Fruit fly (Drosophila melanogaster): Measurements from ENCODE around the gene CG12684.

The CG12684 gene

dm6 chrX:4614945-4615344 is 43.2 kb upstream of the CG12684 start (continued):
- no peak for TF ChIP-seq CG16863 (GFP tag; optimal IDR thresholded peaks at IDR 0.05)
- TF ChIP-seq row (GFP tag; IDR thresholded peaks at IDR 0.05), result peak; percentile 30; the same call in 2 of the 3 replicates
- no peak for TF ChIP-seq sob (GFP tag; IDR thresholded peaks at IDR 0.05)
- TF ChIP-seq amos (GFP tag; IDR thresholded peaks at IDR 0.05; ENCODE audit: partially characterized antibody), result no peak
- no peak for TF ChIP-seq CG9215 (GFP tag; IDR thresholded peaks at IDR 0.05)
- no peak for TF ChIP-seq scrt (GFP tag; optimal IDR thresholded peaks at IDR 0.05)
- TF ChIP-seq so (GFP tag; IDR thresholded peaks at IDR 0.05), result no peak
- no peak for TF ChIP-seq Mes4 (GFP tag; optimal IDR thresholded peaks at IDR 0.05)
- TF ChIP-seq fru (optimal IDR thresholded peaks at IDR 0.05), result no peak
- no peak for TF ChIP-seq tna (GFP tag; IDR thresholded peaks at IDR 0.05; ENCODE audit: partially characterized antibody)
- TF ChIP-seq az2 (GFP tag; optimal IDR thresholded peaks at IDR 0.05), result no peak
- no peak for TF ChIP-seq otp (GFP tag; IDR thresholded peaks at IDR 0.05)
- no peak for TF ChIP-seq CG8765 (GFP tag; IDR thresholded peaks at IDR 0.05)
- TF ChIP-seq Ptx1 (GFP tag; IDR thresholded peaks at IDR 0.05), result peak; percentile 38; the same call in 1 of the 2 replicates

- TF ChIP-seq wdn (GFP tag; IDR thresholded peaks at IDR 0.05) (no peak), Stat92E (GFP tag; optimal IDR thresholded peaks at IDR 0.05) (no peak), dpn (GFP tag; optimal IDR thresholded peaks at IDR 0.05) (no peak), ERR (GFP tag; optimal IDR thresholded peaks at IDR 0.05) (no peak), CG15696 (tag; optimal IDR thresholded peaks at IDR 0.05) (no peak), crp (GFP tag; optimal IDR thresholded peaks at IDR 0.05) (no peak), Ets65A (GFP tag) (no peak), Chrac-16 (GFP tag; optimal IDR thresholded peaks at IDR 0.05) (no peak), CG11085 (GFP tag; IDR thresholded peaks at IDR 0.05) (no peak), vfl (GFP tag; optimal IDR thresholded peaks at IDR 0.05) (no peak), CG30431 (GFP tag; optimal IDR thresholded peaks at IDR 0.05) (no peak), Doc2 (GFP tag; IDR thresholded peaks at IDR 0.05) (no peak), peb (GFP tag; IDR thresholded peaks at IDR 0.05) (peak; percentile 51), CG32767 (GFP tag; IDR thresholded peaks at IDR 0.05) (no peak), CG10462 (GFP tag; optimal IDR thresholded peaks at IDR 0.05) (no peak), klu (GFP tag; IDR thresholded peaks at IDR 0.05) (no peak), Bdp1 (GFP tag; optimal IDR thresholded peaks at IDR 0.05) (no peak), Optix (GFP tag; IDR thresholded peaks at IDR 0.05) (no peak), CG9797 (GFP tag; optimal IDR thresholded peaks at IDR 0.05) (no peak), CG18476 (GFP tag; optimal IDR thresholded peaks at IDR 0.05) (no peak), CG4707 (GFP tag; optimal IDR thresholded peaks at IDR 0.05) (no peak), schlank (tag; optimal IDR thresholded peaks at IDR 0.05) (no peak), kni (GFP tag; optimal IDR thresholded peaks at IDR 0.05) (no peak), CG14710 (tag; optimal IDR thresholded peaks at IDR 0.05) (no peak), Ada2b (GFP tag; IDR thresholded peaks at IDR 0.05) (peak; percentile 59), Elba2 (GFP tag; optimal IDR thresholded peaks at IDR 0.05) (no peak), lab (GFP tag; optimal IDR thresholded peaks at IDR 0.05) (peak; percentile 47), vvl (GFP tag; IDR thresholded peaks at IDR 0.05) (peak; percentile 25; the same call in 1 of the 2 replicates), Dp (GFP tag; optimal IDR thresholded peaks at IDR 0.05) (no peak), CG1647 (GFP tag; optimal IDR thresholded peaks at IDR 0.05) (no peak), usp (GFP tag; optimal IDR thresholded peaks at IDR 0.05) (no peak), Vsx1 (GFP tag; optimal IDR thresholded peaks at IDR 0.05) (no peak), CG2889 (GFP tag; IDR thresholded peaks at IDR 0.05) (no peak), Mrtf (GFP tag; IDR thresholded peaks at IDR 0.05) (no peak), pum (GFP tag; optimal IDR thresholded peaks at IDR 0.05) (no peak), Blimp-1 (GFP tag; optimal IDR thresholded peaks at IDR 0.05) (no peak), sens-2 (GFP tag; IDR thresholded peaks at IDR 0.05) (no peak), Pdp1 (GFP tag; optimal IDR thresholded peaks at IDR 0.05) (peak; percentile 5 to 8)
These were observed 42.6 kb upstream of the CG12684 start for dm6 chrX:4614325-4614724.

All from whole organism, embryonic.